Worm (Caenorhabditis elegans) whole organism, young adult: ENCODE results near the gene slc-25A26.

ENCODE experiments used
- T26A5.8 ChIP-seq: sonication (generic microtip); optimal IDR thresholded peaks from 2 replicates; lab custom pipeline; 2016; ENCODE audit warnings: missing genetic modification characterization, missing compliant biosample characterization
- dox-1 ChIP-seq: fragments of 200-800 bp; sonication (Bioruptor generic); IDR thresholded peaks from 2 replicates; pipeline ENCODE4 v1.3.6; 2022; ENCODE audit warnings: missing genetic modification reagents, missing genetic modification characterization, missing compliant biosample characterization
- efl-1 ChIP-seq: fragments of 150-350 bp; optimal IDR thresholded peaks from 2 replicates; lab custom pipeline; 2014; ENCODE audit warnings: missing biosample characterization, missing genetic modification reagents, missing genetic modification characterization
- ets-4 ChIP-seq: fragments of 200-800 bp; sonication (Bioruptor generic); optimal IDR thresholded peaks from 2 replicates; lab custom pipeline; 2018; ENCODE audit warnings: mild to moderate bottlenecking, missing genetic modification characterization, missing compliant biosample characterization
- let-607 ChIP-seq, 2 experiments: fragments of 200-800 bp in 1 of 2; sonication (Bioruptor generic) in 1 of 2; sonication (generic microtip) in 1 of 2; optimal IDR thresholded peaks; 2 replicates each; lab custom pipeline; 2016 to 2018; ENCODE audit warnings: mild to moderate bottlenecking in 2 of 2, missing compliant biosample characterization in 2 of 2, missing genetic modification characterization in 2 of 2, moderate library complexity in 2 of 2, missing genotype in 1 of 2
- nhr-90 ChIP-seq: sonication (generic microtip); optimal IDR thresholded peaks from 2 replicates; lab custom pipeline; 2016; ENCODE audit warnings: missing genotype, mild to moderate bottlenecking, missing genetic modification characterization, missing compliant biosample characterization
- ztf-28 ChIP-seq: fragments of 200-800 bp; sonication (Bioruptor generic); IDR thresholded peaks from 2 replicates; pipeline ENCODE4 v1.3.6; 2022; ENCODE audit warnings: missing genetic modification reagents, missing genetic modification characterization, missing compliant biosample characterization

DNA sequence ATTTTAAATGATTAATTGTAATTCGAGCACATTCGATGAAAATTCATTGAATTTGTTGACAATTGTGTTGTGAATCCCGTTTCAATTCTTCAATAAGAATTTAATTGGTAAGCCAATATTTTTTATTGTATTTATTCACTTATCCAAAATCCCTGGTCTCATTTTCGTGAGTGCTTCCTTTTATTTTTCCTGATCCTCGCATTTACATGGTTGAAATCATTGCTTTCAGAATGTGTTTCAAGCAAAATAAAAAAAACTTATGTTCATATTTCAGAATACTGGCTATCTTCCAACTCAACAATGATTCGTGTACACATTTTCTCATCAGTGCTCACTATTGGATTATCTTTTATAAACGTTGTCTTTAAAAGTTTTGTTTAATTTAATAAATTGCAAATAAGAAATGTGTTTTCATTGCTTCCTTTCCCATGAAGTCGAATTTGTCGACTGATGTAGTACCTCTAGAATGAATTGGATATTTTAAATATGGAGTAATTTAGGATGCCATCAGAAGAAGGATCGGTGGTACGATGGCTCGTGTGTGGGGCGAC, at the start of gene slc-25A26, which contains the start of gene D1046.18:
- TF ChIP-seq T26A5.8 (tag; lab: Kevin White, UChicago) = no peak
- TF ChIP-seq ets-4 (GFP tag; lab: Kevin White, UChicago) = no peak
- TF ChIP-seq efl-1 (GFP tag; lab: Kevin White, UChicago) = no peak
- TF ChIP-seq dox-1 = no peak
- no peak for TF ChIP-seq let-607 (tag; optimal IDR thresholded peaks at IDR 0.05; lab: Kevin White, UChicago)
- TF ChIP-seq ztf-28 (GFP tag; lab: Robert Waterston, UW) = no peak
- no peak for TF ChIP-seq nhr-90 (tag; lab: Kevin White, UChicago)
